Worm (Caenorhabditis elegans) whole organism, young adult: ENCODE data around the gene mrp-5.

ENCODE experiments used
- F10E7.11 ChIP-seq: sonication (generic microtip); optimal IDR thresholded peaks from 2 replicates; lab custom pipeline; 2017; ENCODE audit warnings: mild to moderate bottlenecking, missing genetic modification characterization, moderate library complexity, missing compliant biosample characterization
- ZK185.1 ChIP-seq: sonication (generic microtip); optimal IDR thresholded peaks from 2 replicates; lab custom pipeline; 2016; ENCODE audit warnings: mild to moderate bottlenecking, missing genetic modification characterization, missing compliant biosample characterization; ENCODE audit not compliant: poor library complexity, severe bottlenecking
- ama-1 ChIP-seq, 3 experiments: fragments of 150-350 bp in 1 of 3; sonication (generic microtip) in 2 of 3; optimal IDR thresholded peaks; 2 replicates each; lab custom pipeline; 2014 to 2018; ENCODE audit warnings: missing biosample characterization in 2 of 3, missing genetic modification characterization in 2 of 3, missing genetic modification reagents in 2 of 3
- cebp-2 ChIP-seq: fragments of 200-800 bp; sonication (Bioruptor generic); IDR thresholded peaks from 2 replicates; pipeline ENCODE4 v1.3.6; 2022; ENCODE audit warnings: missing genetic modification characterization, missing compliant biosample characterization
- egl-18 ChIP-seq: fragments of 200-800 bp; sonication (Bioruptor generic); IDR thresholded peaks from 2 replicates; pipeline ENCODE4 v1.3.6; 2022; ENCODE audit warnings: missing genetic modification reagents, missing genetic modification characterization, missing compliant biosample characterization
- him-1 ChIP-seq: sonication (generic microtip); optimal IDR thresholded peaks from 2 replicates; lab custom pipeline; 2016; ENCODE audit warnings: missing genotype, missing genetic modification reagents, missing genetic modification characterization, missing compliant biosample characterization
- hsf-1 ChIP-seq: fragments of 200-800 bp; sonication (Bioruptor generic); IDR thresholded peaks from 2 replicates; pipeline ENCODE4 v1.3.6; 2022; ENCODE audit warnings: missing genetic modification reagents, missing genetic modification characterization, missing compliant biosample characterization
- nhr-120 ChIP-seq: fragments of 200-800 bp; sonication (Bioruptor generic); IDR thresholded peaks from 2 replicates; pipeline ENCODE4 v1.3.6; 2022; ENCODE audit warnings: missing genetic modification characterization, missing compliant biosample characterization
- nhr-90 ChIP-seq: sonication (generic microtip); optimal IDR thresholded peaks from 2 replicates; lab custom pipeline; 2016; ENCODE audit warnings: missing genotype, mild to moderate bottlenecking, missing genetic modification characterization, missing compliant biosample characterization
- sdz-38 ChIP-seq: sonication (generic microtip); optimal IDR thresholded peaks from 2 replicates; lab custom pipeline; 2016; ENCODE audit warnings: missing genotype, missing genetic modification characterization, missing compliant biosample characterization

- TF ChIP-seq him-1 (tag; lab: Kevin White, UChicago) (no peak), nhr-120 (GFP tag; lab: Robert Waterston, UW) (no peak), ZK185.1 (no peak), ama-1 (optimal IDR thresholded peaks at IDR 0.05; lab: Kevin White, UChicago) (no peak), ama-1 (GFP tag; optimal IDR thresholded peaks at IDR 0.05; lab: Kevin White, UChicago) (no peak), egl-18 (GFP tag; lab: Robert Waterston, UW) (no peak), sdz-38 (no peak), F10E7.11 (no peak), nhr-90 (tag; lab: Kevin White, UChicago) (no peak), hsf-1 (no peak), cebp-2 (GFP tag; lab: Robert Waterston, UW) (no peak)
Observed at ce11 chrX:14918538-14918937, 27.6 kb downstream of the mrp-5 start, which contains the start of gene npr-40.
